Worm (Caenorhabditis elegans) whole organism, L3 larva: Measurements from ENCODE around the gene R07E5.19.

ENCODE experiments used
- R02D3.7 ChIP-seq: fragments of 150-350 bp; optimal IDR thresholded peaks from 2 replicates; lab custom pipeline; 2014; ENCODE audit warnings: missing biosample characterization, missing genetic modification characterization
- ZK546.5 ChIP-seq: sonication (generic microtip); optimal IDR thresholded peaks from 2 replicates; lab custom pipeline; 2017; ENCODE audit warnings: missing biosample characterization, missing genetic modification characterization
- ama-1 ChIP-seq: fragments of 150-350 bp; optimal IDR thresholded peaks from 2 replicates; lab custom pipeline; 2018
- ceh-16 ChIP-seq: sonication (generic microtip); optimal IDR thresholded peaks from 2 replicates; lab custom pipeline; 2017; ENCODE audit warnings: missing biosample characterization, missing genetic modification characterization
- ceh-28 ChIP-seq: fragments of 150-350 bp; optimal IDR thresholded peaks from 2 replicates; lab custom pipeline; 2014; ENCODE audit warnings: missing biosample characterization, missing genetic modification reagents, missing genetic modification characterization
- ceh-9 ChIP-seq: sonication (generic microtip); optimal IDR thresholded peaks from 2 replicates; lab custom pipeline; 2018; ENCODE audit warnings: missing biosample characterization, missing genetic modification characterization
- daf-12 ChIP-seq: fragments of 150-350 bp; optimal IDR thresholded peaks from 2 replicates; lab custom pipeline; 2014; ENCODE audit warnings: missing biosample characterization, missing genetic modification reagents, missing genetic modification characterization
- egl-5 ChIP-seq: fragments of 150-350 bp; optimal IDR thresholded peaks from 2 replicates; lab custom pipeline; 2017; ENCODE audit warnings: missing biosample characterization, missing genetic modification reagents, missing genetic modification characterization, inconsistent platforms
- elt-1 ChIP-seq: fragments of 150-350 bp; optimal IDR thresholded peaks from 2 replicates; lab custom pipeline; 2014; ENCODE audit warnings: missing biosample characterization, missing genetic modification characterization
- elt-2 ChIP-seq: sonication (generic microtip); optimal IDR thresholded peaks from 2 replicates; lab custom pipeline; 2016; ENCODE audit warnings: missing genetic modification reagents, mild to moderate bottlenecking, missing genetic modification characterization, missing compliant biosample characterization
- eor-1 ChIP-seq, 2 experiments: fragments of 150-350 bp; optimal IDR thresholded peaks; 2 replicates each; lab custom pipeline; 2014 to 2018; ENCODE audit warnings: missing biosample characterization in 2 of 2, missing genetic modification characterization in 2 of 2
- fkh-2 ChIP-seq: fragments of 150-350 bp; optimal IDR thresholded peaks from 2 replicates; lab custom pipeline; 2014; ENCODE audit warnings: missing biosample characterization, missing genetic modification reagents, missing genetic modification characterization
- fos-1 ChIP-seq: fragments of 150-350 bp; optimal IDR thresholded peaks from 2 replicates; lab custom pipeline; 2014; ENCODE audit warnings: missing biosample characterization, missing genetic modification characterization
- hmg-11 ChIP-seq: sonication (generic microtip); optimal IDR thresholded peaks from 2 replicates; lab custom pipeline; 2016; ENCODE audit warnings: missing genetic modification characterization, missing compliant biosample characterization
- jun-1 ChIP-seq: fragments of 150-350 bp; optimal IDR thresholded peaks from 2 replicates; lab custom pipeline; 2014; ENCODE audit warnings: missing biosample characterization, missing genetic modification reagents, missing genetic modification characterization
- lin-15B ChIP-seq: fragments of 150-350 bp; optimal IDR thresholded peaks from 2 replicates; lab custom pipeline; 2014; ENCODE audit warnings: missing biosample characterization, missing genetic modification characterization
- lin-39 ChIP-seq: fragments of 150-350 bp; optimal IDR thresholded peaks from 2 replicates; lab custom pipeline; 2018; ENCODE audit warnings: missing biosample characterization, missing genetic modification reagents, missing genetic modification characterization
- lsy-12 ChIP-seq: sonication (generic microtip); optimal IDR thresholded peaks from 2 replicates; lab custom pipeline; 2016; ENCODE audit warnings: mild to moderate bottlenecking, missing genetic modification characterization, missing compliant biosample characterization
- nfya-1 ChIP-seq: sonication (generic microtip); optimal IDR thresholded peaks from 2 replicates; lab custom pipeline; 2017; ENCODE audit warnings: missing genetic modification characterization, mild to moderate bottlenecking, missing compliant biosample characterization, antibody characterized with exemption, moderate library complexity; ENCODE audit not compliant: insufficient read depth
- nhr-23 ChIP-seq: fragments of 150-350 bp; optimal IDR thresholded peaks from 2 replicates; lab custom pipeline; 2014; ENCODE audit warnings: missing biosample characterization, missing genetic modification reagents, missing genetic modification characterization
- nhr-237 ChIP-seq: fragments of 150-350 bp; optimal IDR thresholded peaks from 2 replicates; lab custom pipeline; 2014; ENCODE audit warnings: missing biosample characterization, missing genetic modification characterization
- nhr-25 ChIP-seq: sonication (generic microtip); optimal IDR thresholded peaks from 2 replicates; lab custom pipeline; 2017; ENCODE audit warnings: missing biosample characterization, missing genetic modification characterization
- nhr-28 ChIP-seq: fragments of 150-350 bp; optimal IDR thresholded peaks from 2 replicates; lab custom pipeline; 2014; ENCODE audit warnings: missing biosample characterization, missing genetic modification characterization
- nhr-43 ChIP-seq: sonication (generic microtip); optimal IDR thresholded peaks from 2 replicates; lab custom pipeline; 2016; ENCODE audit warnings: mild to moderate bottlenecking, missing genetic modification characterization, missing compliant biosample characterization; ENCODE audit not compliant: poor library complexity, severe bottlenecking
- nhr-67 ChIP-seq: fragments of 150-350 bp; optimal IDR thresholded peaks from 2 replicates; lab custom pipeline; 2014; ENCODE audit warnings: missing biosample characterization, missing genetic modification characterization
- nhr-76 ChIP-seq: fragments of 150-350 bp; sonication (generic microtip); optimal IDR thresholded peaks from 5 replicates; lab custom pipeline; 2014; ENCODE audit warnings: missing biosample characterization, missing genetic modification characterization
- pqm-1 ChIP-seq: fragments of 150-350 bp; optimal IDR thresholded peaks from 2 replicates; lab custom pipeline; 2017; ENCODE audit warnings: missing biosample characterization, missing genetic modification characterization, inconsistent platforms
- snpc-4 ChIP-seq: fragments of 150-350 bp; optimal IDR thresholded peaks from 2 replicates; lab custom pipeline; 2014; ENCODE audit warnings: missing biosample characterization, missing genetic modification characterization
- tbx-2 ChIP-seq: sonication (generic microtip); optimal IDR thresholded peaks from 2 replicates; lab custom pipeline; 2016; ENCODE audit warnings: mild to moderate bottlenecking, missing genetic modification characterization, missing compliant biosample characterization
- unc-39 ChIP-seq: sonication (generic microtip); optimal IDR thresholded peaks from 4 replicates; lab custom pipeline; 2017; ENCODE audit warnings: missing biosample characterization, missing genetic modification characterization
- unc-62 ChIP-seq: fragments of 150-350 bp; sonication (generic microtip); optimal IDR thresholded peaks from 4 replicates; lab custom pipeline; 2014; ENCODE audit warnings: missing biosample characterization, missing genetic modification reagents, missing genetic modification characterization
- zag-1 ChIP-seq: fragments of 150-350 bp; optimal IDR thresholded peaks from 2 replicates; lab custom pipeline; 2014; ENCODE audit warnings: missing biosample characterization, missing genetic modification characterization
- ztf-11 ChIP-seq: fragments of 150-350 bp; optimal IDR thresholded peaks from 2 replicates; lab custom pipeline; 2014; ENCODE audit warnings: missing biosample characterization, missing genetic modification characterization
- ztf-4 ChIP-seq: fragments of 150-350 bp; optimal IDR thresholded peaks from 2 replicates; lab custom pipeline; 2014; ENCODE audit warnings: missing biosample characterization, missing genetic modification characterization

R07E5.19 gene

DNA sequence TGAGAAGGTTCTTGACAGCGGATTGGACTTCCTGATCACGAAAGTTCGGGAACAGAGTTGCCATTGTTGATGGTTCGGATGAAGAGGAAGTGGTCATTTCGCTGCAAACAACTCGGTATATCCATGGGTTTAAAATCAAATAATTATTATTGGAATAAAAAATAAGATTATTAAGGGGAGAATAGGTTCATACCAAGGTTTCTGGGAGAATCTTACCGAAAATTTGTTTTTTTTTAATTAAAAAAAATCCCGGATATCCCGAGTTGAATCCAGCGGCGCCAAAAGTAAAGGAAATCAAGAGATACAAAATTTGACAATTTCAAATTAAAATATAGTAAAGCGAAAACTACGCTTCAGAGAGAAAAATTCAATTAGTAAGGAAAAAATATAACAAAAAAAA is at the start of gene R07E5.19, which contains the start of gene pdcd-2:
TSS of gene R07E5.19 (minus strand) at position 101 of the 400 bp plus-strand sequence.
TSS of gene pdcd-2 (minus strand) at position 102 of the 400 bp plus-strand sequence.
- TF ChIP-seq hmg-11 (tag; lab: Kevin White, UChicago) (no peak), nhr-67 (tag; lab: Kevin White, UChicago) (no peak), unc-62 (GFP tag; lab: Kevin White, UChicago) (no peak), ztf-11 (tag; lab: Kevin White, UChicago) (no peak), egl-5 (tag; lab: Kevin White, UChicago) (no peak), ama-1 (no peak), unc-39 (tag; lab: Kevin White, UChicago) (no peak), daf-12 (no peak), fos-1 (tag; lab: Kevin White, UChicago) (no peak), nhr-28 (tag; lab: Kevin White, UChicago) (no peak), snpc-4 (tag; lab: Kevin White, UChicago) (no peak), pqm-1 (no peak), R02D3.7 (tag; lab: Kevin White, UChicago) (no peak)
- TF ChIP-seq, all 47 proteins: peak for 0

DNA sequence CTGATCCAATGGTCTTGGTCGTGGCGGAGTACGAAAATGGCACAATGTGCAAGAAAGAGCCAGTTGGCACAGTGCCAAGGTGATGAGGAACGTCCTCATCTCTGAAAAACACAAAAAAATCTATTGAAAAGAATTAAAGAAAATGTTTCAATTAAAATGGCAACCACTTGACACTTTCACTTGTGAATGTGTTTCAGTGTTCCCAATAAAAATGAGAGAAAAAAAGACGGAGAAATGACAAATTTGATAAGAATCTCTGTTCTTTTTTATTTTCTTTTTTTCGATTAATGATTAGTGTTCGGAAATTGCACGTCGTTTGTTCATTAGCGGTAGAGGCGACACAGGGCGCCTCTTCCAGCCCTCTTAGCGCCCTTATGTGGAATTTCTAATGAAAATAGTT is 49.4 kb upstream of the R07E5.19 start, which contains the start of gene ndg-4:
TSS of gene ndg-4 (minus strand) at position 101 of the 400 bp plus-strand sequence.
- TF ChIP-seq fos-1 (tag; lab: Kevin White, UChicago), result no peak
- no peak for TF ChIP-seq zag-1
- no peak for TF ChIP-seq ceh-16 (tag; lab: Kevin White, UChicago)
- no peak for TF ChIP-seq R02D3.7 (tag; lab: Kevin White, UChicago)
- no peak for TF ChIP-seq nhr-237 (tag; lab: Kevin White, UChicago)
- TF ChIP-seq ztf-4, result no peak
- TF ChIP-seq, all 47 proteins: peak for 0

DNA sequence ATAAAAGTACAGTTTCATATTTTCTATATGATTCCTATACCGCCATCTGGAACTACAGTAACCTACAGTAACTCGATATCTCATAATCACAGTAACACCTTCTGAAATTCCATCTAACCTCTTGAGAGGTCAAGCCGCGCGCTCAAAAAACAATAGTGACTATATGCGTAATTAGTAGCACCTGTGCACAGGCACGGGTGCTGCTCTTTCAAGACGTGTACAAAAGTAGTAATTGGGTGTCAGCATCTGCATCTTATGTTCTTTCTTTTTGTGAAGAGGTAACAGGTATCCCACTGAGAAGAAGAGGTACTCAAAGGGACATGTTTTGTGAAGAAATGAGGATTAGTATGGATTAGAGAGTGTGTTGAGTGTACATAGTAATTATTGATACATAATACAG is 43.5 kb upstream of the R07E5.19 start:
- TF ChIP-seq ceh-16 (tag; lab: Kevin White, UChicago) (no peak), fkh-2 (no peak), snpc-4 (tag; lab: Kevin White, UChicago) (no peak), egl-5 (tag; lab: Kevin White, UChicago) (no peak), unc-62 (GFP tag; lab: Kevin White, UChicago) (no peak), ceh-28 (tag; lab: Kevin White, UChicago) (no peak), nhr-76 (tag; lab: Kevin White, UChicago) (no peak), daf-12 (no peak), lin-15B (tag; lab: Kevin White, UChicago) (no peak), lsy-12 (tag; lab: Kevin White, UChicago) (no peak), zag-1 (no peak), elt-2 (no peak), pqm-1 (no peak), eor-1 (tag; optimal IDR thresholded peaks at IDR 0.05; lab: Kevin White, UChicago) (no peak), nhr-43 (tag; lab: Kevin White, UChicago) (no peak), nhr-28 (tag; lab: Kevin White, UChicago) (no peak), ZK546.5 (tag; lab: Kevin White, UChicago) (no peak), elt-1 (tag; lab: Kevin White, UChicago) (no peak)

ce11 chrIII:4460242-4460641 is 42.4 kb upstream of the R07E5.19 start:
- peak; percentile 22 for TF ChIP-seq tbx-2 (tag; lab: Kevin White, UChicago)
- peak; percentile 72 for TF ChIP-seq lin-39 (tag; lab: Kevin White, UChicago)
- TF ChIP-seq ceh-9 (tag; lab: Kevin White, UChicago), result no peak

- TF ChIP-seq jun-1 (tag; lab: Kevin White, UChicago), result no peak
- peak; percentile 40 for TF ChIP-seq nhr-23
- peak; percentile 63 for TF ChIP-seq nfya-1
- TF ChIP-seq ZK546.5 (tag; lab: Kevin White, UChicago), result no peak
- TF ChIP-seq nhr-25 (tag; lab: Kevin White, UChicago), result peak; percentile 15
- no peak for TF ChIP-seq snpc-4 (tag; lab: Kevin White, UChicago)
Observed at ce11 chrIII:4456579-4456978, 38.7 kb upstream of the R07E5.19 start.
